Fruit fly (Drosophila melanogaster) whole organism, pupa: ENCODE results near the gene TotE.

Experiments
- CG10348 ChIP-seq: fragments of 200-800 bp; sonication (Bioruptor generic); IDR thresholded peaks from 2 replicates; pipeline ENCODE4 v1.3.6; 2022; ENCODE audit warnings: missing biosample characterization, missing genetic modification characterization
- CG17806 ChIP-seq: fragments of 200-800 bp; sonication (Bioruptor generic); optimal IDR thresholded peaks from 2 replicates; lab custom pipeline; 2018; ENCODE audit warnings: missing biosample characterization, mild to moderate bottlenecking, missing genetic modification characterization, moderate library complexity
- CG34367 ChIP-seq: fragments of 200-800 bp; sonication (Bioruptor generic); optimal IDR thresholded peaks from 2 replicates; lab custom pipeline; 2018; ENCODE audit warnings: missing biosample characterization, mild to moderate bottlenecking, missing genetic modification characterization
- CG8301 ChIP-seq: fragments of 200-800 bp; sonication (Bioruptor generic); optimal IDR thresholded peaks from 2 replicates; lab custom pipeline; 2018; ENCODE audit warnings: missing biosample characterization, mild to moderate bottlenecking, missing genetic modification characterization
- Snoo ChIP-seq: fragments of 200-800 bp; sonication (Bioruptor generic); optimal IDR thresholded peaks from 3 replicates; lab custom pipeline; 2017; ENCODE audit warnings: missing biosample characterization, mild to moderate bottlenecking, missing genetic modification characterization, inconsistent platforms
- gl ChIP-seq: fragments of 200-800 bp; sonication (Bioruptor generic); optimal IDR thresholded peaks from 2 replicates; lab custom pipeline; 2018; ENCODE audit warnings: missing biosample characterization, mild to moderate bottlenecking, missing genetic modification characterization
- rn ChIP-seq: fragments of 200-800 bp; sonication (Bioruptor generic); IDR thresholded peaks from 2 replicates; pipeline ENCODE4 v1.3.6; 2022; ENCODE audit warnings: missing biosample characterization, missing genetic modification characterization

dm6 chr2L:19897027-19897426 is 16.3 kb downstream of the TotE start:
- no peak for TF ChIP-seq rn (GFP tag; lab: Robert Waterston, UW)
- no peak for TF ChIP-seq CG17806 (tag; lab: Kevin White, UChicago)
- TF ChIP-seq CG10348 (GFP tag; lab: Robert Waterston, UW), result no peak
- TF ChIP-seq CG34367 (tag; lab: Kevin White, UChicago), result no peak
- TF ChIP-seq gl (tag; lab: Kevin White, UChicago), result no peak
- TF ChIP-seq Snoo (tag; lab: Kevin White, UChicago), result no peak
- no peak for TF ChIP-seq CG8301
